Fruit fly (Drosophila melanogaster): ENCODE measurements around the gene MICAL-like.
A peak's percentile ranks its signal among the peaks of the same experiment; 100 is the strongest.

MICAL-like gene

DNA sequence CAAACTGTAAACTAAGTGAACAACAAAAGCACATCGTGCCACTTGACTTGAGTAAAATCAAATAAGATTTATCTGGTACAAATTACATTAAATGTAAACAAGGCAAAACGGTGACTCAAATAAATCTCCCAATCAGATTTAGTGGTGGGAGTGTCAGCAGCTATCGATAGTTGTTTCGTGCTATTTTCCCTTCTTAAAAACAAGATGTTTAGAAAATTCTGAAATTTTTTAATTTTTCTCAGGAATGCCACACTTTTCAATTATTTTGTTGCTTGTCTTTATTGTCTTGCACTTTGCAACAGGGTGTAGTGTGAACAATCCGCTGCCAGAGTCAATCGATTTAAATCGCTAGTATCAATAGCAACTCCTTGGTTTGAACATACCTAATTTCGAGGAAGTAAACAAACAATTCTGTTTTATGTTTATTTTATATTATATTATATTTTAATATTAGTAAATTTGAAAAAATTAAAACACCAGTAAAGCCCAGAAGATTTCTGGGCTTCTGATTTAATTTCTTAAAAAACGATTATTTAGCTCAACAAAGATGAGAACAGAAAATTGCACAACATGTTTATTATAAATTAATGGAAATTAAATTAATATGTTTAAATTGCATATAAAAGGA, at the start of gene MICAL-like:
Gene MICAL-like, minus strand, starts transcription at position 138 of the 628 bp plus-strand sequence.
- no peak for TF ChIP-seq CG8478 (optimal IDR thresholded peaks at IDR 0.05)
- TF ChIP-seq CTCF (optimal IDR thresholded peaks at IDR 0.05), result no peak

DNA sequence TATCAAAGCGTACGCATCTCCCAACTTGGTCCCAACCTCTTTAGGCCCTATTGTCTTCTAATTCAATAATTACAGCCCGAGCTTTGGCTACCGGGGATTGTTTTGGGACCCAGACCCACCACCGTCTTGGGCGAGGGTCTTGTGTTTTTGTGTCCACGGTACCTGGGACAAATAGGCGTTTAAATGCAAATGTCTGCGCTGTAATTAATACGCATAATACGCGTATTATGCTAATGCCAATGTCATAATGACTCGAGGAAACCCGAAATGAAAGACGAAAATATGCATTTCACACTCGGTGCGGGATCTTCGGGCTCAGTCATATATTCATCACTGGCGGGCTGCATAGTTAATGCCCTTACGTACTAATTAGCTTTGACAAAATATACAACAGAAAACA, 49.2 kb upstream of the MICAL-like start:
- TF ChIP-seq CTCF (optimal IDR thresholded peaks at IDR 0.05) (no peak), CG8478 (optimal IDR thresholded peaks at IDR 0.05) (no peak)

DNA sequence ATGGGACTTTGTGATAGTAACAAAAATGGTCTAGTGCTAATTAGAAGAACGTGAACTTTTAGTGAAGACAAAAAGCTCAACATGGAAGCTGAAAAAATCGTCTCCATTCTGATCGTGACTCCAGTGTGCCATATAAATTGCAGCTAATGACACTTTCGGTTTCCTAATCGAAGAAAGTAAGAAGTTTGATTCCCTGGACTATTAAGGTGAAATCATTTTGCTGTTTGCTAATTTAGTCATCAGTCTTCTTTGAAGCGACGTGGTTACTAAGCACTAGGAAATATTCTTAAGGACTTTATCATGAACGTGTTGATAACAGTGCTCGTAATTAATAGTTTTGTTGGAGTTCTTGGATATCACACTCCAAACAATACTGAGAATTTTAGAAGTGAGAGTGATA, 47.6 kb upstream of the MICAL-like start, which contains the start of gene CG34429:
Gene CG34429, plus strand, starts transcription at position 301 of the 400 bp plus-strand sequence.
- TF ChIP-seq CTCF (optimal IDR thresholded peaks at IDR 0.05) (no peak), CG8478 (optimal IDR thresholded peaks at IDR 0.05) (no peak)

DNA sequence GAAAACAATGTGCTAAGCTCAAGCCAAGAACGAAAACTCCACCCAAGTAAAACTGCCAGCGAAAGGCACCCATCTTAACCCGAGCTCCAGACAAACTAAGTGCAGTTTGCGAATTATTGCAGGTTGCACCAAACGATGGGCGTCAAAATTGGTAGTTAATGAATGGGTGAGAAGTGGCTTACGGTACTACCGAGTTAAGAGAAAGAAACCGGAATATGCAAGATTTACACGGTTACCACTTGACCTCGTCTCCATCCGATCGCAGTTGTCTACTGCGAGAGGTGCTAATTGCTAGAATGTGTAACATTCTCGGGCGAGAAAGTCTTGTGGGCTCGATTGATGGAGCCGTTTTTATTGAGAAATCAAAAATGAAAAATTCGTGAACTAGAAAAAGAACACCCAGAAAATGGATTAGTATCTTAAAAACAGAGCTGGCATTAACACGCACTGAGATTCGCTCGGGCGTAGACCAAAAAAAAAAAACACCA, 46.2 kb upstream of the MICAL-like start, which contains the start of the genes CG14115 and CG34428:
Gene CG14115, minus strand, starts transcription at position 101 of the 488 bp plus-strand sequence.
Gene CG34428, plus strand, starts transcription at position 438 of the 488 bp plus-strand sequence.
- TF ChIP-seq CG8478 (optimal IDR thresholded peaks at IDR 0.05) (no peak), CTCF (optimal IDR thresholded peaks at IDR 0.05) (no peak)

DNA sequence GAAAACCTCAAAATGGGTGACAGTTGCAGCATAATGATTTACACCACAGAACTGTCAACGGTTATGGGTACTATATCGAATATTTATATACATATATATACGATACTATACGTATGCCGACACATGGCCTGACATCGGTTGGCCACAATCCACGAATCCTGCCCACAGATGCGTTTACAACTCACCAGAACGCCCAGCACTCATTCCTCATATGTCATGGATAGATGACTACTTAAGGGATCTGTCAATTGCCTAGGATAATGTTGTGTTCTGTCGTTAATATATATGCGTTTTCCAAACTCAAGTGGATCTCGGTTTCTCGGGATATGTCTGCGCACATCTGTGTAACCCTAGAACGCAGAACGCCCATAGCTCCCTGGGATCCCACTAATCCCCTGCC, 43.3 kb upstream of the MICAL-like start:
- TF ChIP-seq CG8478 (optimal IDR thresholded peaks at IDR 0.05) (no peak), CTCF (optimal IDR thresholded peaks at IDR 0.05) (no peak)

DNA sequence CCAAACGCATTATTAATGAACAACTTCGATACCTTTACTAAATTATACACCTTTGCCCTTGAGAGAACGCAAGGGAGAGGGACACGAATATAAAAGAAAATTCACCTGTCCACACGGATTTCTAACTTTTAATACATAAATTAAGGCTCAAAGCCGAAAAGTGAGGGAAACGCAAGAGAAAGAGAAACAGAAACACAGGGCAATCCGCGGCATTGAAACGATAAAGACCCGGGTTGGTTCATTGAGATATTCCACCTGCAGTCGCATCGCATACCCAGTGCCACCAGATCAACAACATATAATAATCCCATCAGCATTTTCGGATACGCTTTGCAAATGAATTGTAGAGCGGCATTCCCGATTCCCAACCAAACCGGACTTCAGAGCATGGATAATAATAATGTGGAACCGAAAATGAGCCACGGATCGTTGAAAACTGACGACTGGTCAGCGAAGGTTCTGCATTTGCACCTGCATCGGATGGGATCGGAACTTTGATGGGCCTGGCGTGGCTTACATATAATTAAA, 35.6 kb upstream of the MICAL-like start:
- TF ChIP-seq CG8478 (optimal IDR thresholded peaks at IDR 0.05) (no peak), CTCF (optimal IDR thresholded peaks at IDR 0.05) (no peak)

DNA sequence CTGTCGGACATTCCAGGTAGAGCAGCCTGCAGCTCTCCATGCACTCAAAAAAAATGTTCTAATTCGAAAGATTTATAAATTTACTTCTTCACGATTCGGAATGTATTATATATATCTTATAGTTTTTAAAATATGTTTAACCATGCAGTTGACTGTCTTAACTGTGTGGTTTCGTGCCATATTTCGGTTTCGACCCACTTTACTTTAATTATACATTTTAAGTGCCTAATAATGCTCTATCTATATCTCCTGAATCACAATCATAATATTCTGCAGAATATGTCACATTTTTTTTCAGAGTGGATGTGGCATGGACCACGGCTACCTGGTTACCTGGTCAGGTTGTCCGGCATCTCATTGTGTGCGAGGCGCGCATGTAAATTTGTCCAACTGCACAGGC, 34.5 kb upstream of the MICAL-like start:
- no peak for TF ChIP-seq CTCF (optimal IDR thresholded peaks at IDR 0.05)
- TF ChIP-seq CG8478 (optimal IDR thresholded peaks at IDR 0.05), result no peak

DNA sequence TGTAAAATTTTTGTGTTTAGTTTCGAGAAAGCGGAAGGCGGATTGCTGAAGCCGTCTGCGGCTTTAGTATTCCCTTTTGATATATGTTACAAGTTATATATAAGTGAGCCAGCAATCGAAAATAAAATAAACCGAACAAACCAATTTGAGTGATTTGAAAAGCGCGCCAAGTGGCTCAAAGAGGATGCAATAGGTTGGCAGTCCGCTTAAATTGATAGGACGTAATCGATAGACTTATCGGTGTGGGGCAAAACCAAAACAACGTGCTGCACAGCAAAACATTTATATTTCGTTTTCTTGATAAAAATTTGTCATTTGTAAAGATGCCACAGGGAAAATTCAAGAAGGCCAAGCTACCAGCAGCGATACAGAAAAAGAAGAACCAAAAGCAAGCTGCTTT, 31.6 kb upstream of the MICAL-like start, which contains the start of gene CG11279:
Gene CG11279, plus strand, starts transcription at position 220 of the 400 bp plus-strand sequence.
- TF ChIP-seq CTCF (optimal IDR thresholded peaks at IDR 0.05), result no peak
- no peak for TF ChIP-seq CG8478 (optimal IDR thresholded peaks at IDR 0.05)

DNA sequence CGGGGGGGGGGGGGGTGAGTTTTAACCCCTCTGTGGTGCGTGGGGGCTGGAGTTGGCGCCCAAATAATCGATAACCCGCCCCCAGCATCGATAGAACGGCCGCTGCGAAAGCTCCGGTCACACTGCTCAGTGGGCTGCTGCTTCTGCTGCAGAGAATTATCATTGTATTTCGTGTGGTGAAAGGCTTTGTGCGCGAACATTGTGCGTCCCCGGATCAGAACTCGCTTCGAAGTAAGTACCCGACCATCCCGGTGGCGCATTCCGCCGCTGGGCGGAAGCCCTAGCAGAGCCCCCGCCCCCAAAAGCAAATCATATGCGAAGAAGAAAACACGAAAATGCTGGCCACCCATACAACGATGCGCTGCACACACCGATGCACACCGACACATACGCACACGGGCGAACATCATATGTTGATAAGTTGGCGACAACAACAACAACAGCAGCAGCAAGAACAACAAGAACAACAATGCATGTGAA, 29.2 kb upstream of the MICAL-like start, which contains the start of gene Syx13:
Gene Syx13, plus strand, starts transcription at position 100 of the 480 bp plus-strand sequence.
- TF ChIP-seq CTCF (optimal IDR thresholded peaks at IDR 0.05) (no peak), CG8478 (optimal IDR thresholded peaks at IDR 0.05) (no peak)

DNA sequence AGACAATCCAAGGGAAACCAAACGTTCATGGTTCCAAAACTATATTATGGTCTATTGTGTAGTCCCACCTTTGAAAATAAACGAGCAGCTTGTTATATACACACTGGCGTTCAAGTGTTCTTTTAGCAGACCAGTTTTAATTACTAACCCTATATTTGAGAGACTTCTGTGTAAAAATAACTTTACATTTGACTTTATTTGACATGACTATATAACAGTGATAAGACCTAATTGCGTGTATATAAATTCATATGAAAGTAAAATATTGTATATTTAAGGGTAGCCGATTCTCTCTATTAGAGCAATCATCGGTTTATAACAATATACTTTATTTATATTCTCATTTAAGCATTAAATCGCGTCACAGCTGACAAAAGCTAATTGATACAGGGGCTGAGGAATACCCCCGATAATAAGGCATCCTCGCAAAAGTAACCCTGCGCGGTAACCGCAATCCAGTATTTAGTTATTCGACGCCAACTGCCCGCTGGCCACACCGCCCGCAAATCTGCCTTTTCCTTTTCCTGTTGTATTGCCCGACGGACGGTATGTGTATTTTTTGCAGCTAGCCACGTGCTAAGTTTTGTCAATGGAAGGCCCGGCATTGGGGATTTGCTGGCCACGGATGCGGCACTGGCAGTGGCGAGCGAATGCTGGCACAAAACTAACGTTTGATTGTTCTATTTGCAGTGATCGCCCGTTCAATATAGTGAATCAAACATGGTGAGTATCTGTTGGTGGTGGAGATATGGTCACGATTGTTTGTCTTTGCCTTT, 26.3 kb upstream of the MICAL-like start, which contains the start of gene RpS4:
Gene RpS4, plus strand, starts transcription at position 465 of the 776 bp plus-strand sequence.
- TF ChIP-seq CTCF (optimal IDR thresholded peaks at IDR 0.05) (peak in 1 of 2 experiments; percentile 41), CG8478 (optimal IDR thresholded peaks at IDR 0.05) (no peak)

DNA sequence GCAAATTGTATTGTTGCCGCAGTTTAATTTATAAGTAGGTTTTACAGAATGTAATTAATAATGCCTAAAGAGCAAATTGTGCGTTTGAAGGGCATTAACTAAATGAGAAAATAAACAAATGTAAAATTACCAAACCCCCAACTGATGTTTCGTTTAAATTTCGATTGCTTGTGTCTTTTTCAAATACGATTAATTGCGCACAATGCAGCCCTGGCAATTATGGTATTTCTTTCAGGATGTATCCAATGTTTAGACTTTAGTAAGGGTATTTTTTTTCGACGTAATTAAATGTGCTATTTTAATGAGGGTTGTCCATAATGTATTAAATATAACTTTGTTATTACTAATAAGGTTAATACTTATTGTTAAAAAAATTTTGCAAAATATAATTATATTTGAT, 25.7 kb upstream of the MICAL-like start:
- TF ChIP-seq CTCF (optimal IDR thresholded peaks at IDR 0.05) (no peak), CG8478 (optimal IDR thresholded peaks at IDR 0.05) (no peak)

DNA sequence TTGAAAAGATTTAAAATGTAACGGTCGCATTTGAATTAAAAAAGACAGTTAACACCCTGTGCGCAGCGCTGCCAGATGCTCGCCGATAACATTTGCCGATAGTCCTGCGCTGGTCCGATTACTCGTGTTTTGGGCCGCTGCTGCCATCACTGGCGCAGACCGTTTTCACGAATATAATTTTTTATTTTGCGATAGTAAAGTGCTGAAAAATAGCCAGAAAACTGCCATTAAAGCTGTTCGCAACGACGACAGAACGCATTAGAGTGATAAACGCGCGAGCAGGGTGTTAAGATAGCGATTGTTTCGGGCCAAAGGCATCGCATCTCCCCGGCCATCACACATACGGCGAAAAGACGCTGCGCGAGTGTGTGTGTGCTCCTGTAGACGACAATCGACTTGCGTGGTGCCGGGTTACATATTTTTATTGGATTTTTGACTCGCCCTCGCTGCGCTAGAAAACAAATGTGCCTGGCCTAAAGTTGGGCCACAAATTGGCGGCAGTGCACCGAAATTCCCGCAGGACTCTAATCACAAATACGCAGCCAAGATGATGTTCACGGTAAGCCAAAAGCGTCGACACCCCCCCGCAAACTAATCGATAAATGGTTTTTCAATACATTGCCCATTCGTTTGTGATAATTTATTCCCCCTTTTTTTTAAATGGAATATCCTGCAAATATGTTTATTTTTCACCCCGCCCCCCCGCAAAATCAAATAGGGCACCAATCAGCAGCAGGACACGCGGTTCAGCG, 21.8 kb upstream of the MICAL-like start, which contains the start of gene Srrm1:
Gene Srrm1, plus strand, starts transcription at position 116 of the 752 bp plus-strand sequence.
- TF ChIP-seq CG8478 (optimal IDR thresholded peaks at IDR 0.05) (no peak), CTCF (optimal IDR thresholded peaks at IDR 0.05) (peak; percentile 21 to 55)

DNA sequence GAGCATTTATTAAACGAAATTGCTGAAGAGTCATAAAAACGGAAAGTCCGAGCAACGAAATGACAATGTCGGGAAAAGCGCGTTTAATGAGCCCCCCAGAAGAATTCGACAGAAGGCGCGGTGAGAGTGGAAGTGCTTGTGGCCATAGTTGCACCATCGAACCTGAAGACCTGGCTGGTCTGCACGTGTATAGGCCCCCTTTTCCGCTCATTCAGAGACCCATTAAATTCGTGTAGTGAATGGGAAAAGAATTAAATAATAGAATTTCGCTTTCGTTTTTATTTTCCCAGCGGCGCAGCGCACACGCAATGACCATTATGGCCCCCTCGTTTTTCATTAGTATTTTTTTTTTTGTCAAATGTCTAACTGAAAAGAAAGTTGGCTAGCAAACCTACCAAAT, 18.2 kb upstream of the MICAL-like start:
- TF ChIP-seq CG8478 (optimal IDR thresholded peaks at IDR 0.05) (no peak), CTCF (optimal IDR thresholded peaks at IDR 0.05) (no peak)

DNA sequence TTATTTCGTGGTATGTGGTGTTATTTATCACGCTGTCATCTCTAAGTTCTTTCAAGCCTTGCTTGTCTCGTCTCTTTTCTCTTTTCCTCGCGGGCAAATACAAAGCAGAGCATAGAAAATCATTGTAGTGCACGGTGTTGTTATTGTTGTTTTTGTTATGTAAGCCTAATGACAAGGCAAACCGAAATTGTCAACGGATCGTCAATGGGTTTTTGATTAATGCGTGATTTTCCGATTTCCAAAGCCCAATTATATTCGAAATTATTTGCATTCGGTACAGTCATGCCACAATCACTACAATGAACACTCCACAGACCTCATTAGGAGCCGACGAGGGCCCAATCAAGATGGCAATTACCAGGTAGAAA, 17.8 kb upstream of the MICAL-like start:
- no peak for TF ChIP-seq CTCF (optimal IDR thresholded peaks at IDR 0.05)
- TF ChIP-seq CG8478 (optimal IDR thresholded peaks at IDR 0.05), result no peak

All from S2 (cell line).